Fruit fly (Drosophila melanogaster): ENCODE results near the gene CG10859.
A peak's percentile ranks its signal among the peaks of the same experiment; 100 is the strongest.

CG10859 gene

dm6 chr2L:13378488-13378964 lies 19.9 kb downstream of the CG10859 start, which contains the start of the genes CG9302 and beta'COP (continued):
- TF ChIP-seq CG6792 (GFP tag; optimal IDR thresholded peaks at IDR 0.05) (peak; percentile 45), achi (GFP tag; optimal IDR thresholded peaks at IDR 0.05) (peak; percentile 80), esn (GFP tag; optimal IDR thresholded peaks at IDR 0.05) (peak; percentile 67), dsx (GFP tag; optimal IDR thresholded peaks at IDR 0.05; ENCODE audit: poor library complexity, severe bottlenecking) (peak; percentile 56), CG10631 (GFP tag; optimal IDR thresholded peaks at IDR 0.05) (peak; percentile 79), Lpt (GFP tag; optimal IDR thresholded peaks at IDR 0.05) (no peak), CG32006 (GFP tag; optimal IDR thresholded peaks at IDR 0.05) (no peak), OdsH (GFP tag; optimal IDR thresholded peaks at IDR 0.05) (peak; percentile 74)

- TF ChIP-seq vri (GFP tag; optimal IDR thresholded peaks at IDR 0.05) (no peak), CG34406 (GFP tag; optimal IDR thresholded peaks at IDR 0.05) (no peak), pdm3 (GFP tag; optimal IDR thresholded peaks at IDR 0.05) (no peak), CG9139 (GFP tag; optimal IDR thresholded peaks at IDR 0.05) (no peak), OdsH (GFP tag; optimal IDR thresholded peaks at IDR 0.05) (no peak), Lpt (GFP tag; optimal IDR thresholded peaks at IDR 0.05) (no peak)
Observed at dm6 chr2L:13376086-13376485, 22.4 kb downstream of the CG10859 start.

DNA sequence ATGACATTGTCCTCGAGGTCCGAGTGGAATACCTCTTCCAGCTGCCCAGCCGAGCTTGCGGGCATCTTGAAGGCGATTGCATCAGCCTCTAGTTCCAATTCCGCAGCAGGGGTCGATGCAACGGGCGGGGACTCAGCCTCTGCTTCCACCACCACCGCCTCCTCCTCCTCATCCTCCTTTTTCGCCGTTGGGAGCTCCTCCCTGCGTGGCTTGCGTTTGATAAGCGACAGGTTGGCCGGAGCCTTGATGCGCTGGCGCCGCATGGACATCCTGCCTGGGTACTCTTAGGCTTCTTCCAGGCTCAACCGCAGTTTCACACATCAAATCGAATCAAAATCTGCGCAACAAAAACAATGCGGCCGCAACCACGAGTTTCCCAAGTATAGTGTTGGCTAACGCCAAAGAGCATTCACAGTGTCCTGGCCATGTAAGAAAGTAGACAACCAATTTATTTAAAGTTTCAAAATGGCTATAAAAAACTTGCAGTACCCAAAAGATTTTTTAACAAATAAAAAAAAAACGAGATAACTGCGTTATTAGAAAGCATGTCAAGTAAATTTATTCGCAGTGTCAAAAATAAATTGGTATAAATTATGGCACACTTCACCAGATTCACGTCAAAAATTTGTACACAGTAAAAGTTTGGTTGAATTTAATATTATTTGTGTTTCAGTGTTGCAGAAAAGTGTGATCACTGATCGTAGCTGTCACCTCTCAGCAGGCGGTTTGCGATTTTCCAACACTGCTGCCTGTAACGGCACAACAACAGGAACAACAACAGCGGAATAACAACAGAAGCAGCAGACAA lies 24.8 kb downstream of the CG10859 start, which contains the start of the genes Bdp1 and CG6565:
Gene Bdp1 (minus strand): TSS at position 456 of the 808 bp plus-strand sequence.
Gene CG6565 (plus strand): TSS at position 585 of the 808 bp plus-strand sequence.
- peak; percentile 98 for TF ChIP-seq achi (GFP tag; optimal IDR thresholded peaks at IDR 0.05)
- peak; percentile 84 for TF ChIP-seq fkh (GFP tag; optimal IDR thresholded peaks at IDR 0.05)
- peak; percentile 99 for TF ChIP-seq lz (GFP tag; optimal IDR thresholded peaks at IDR 0.05)
- TF ChIP-seq net (GFP tag; optimal IDR thresholded peaks at IDR 0.05): peak; percentile 95
- peak; percentile 97 for TF ChIP-seq CG11762 (GFP tag; optimal IDR thresholded peaks at IDR 0.05; ENCODE audit: insufficient read depth)
- TF ChIP-seq CG6163 (GFP tag; IDR thresholded peaks at IDR 0.05): peak; percentile 88
- peak; percentile 93 for TF ChIP-seq CG11294 (GFP tag; IDR thresholded peaks at IDR 0.05)
- TF ChIP-seq CG9139 (GFP tag; optimal IDR thresholded peaks at IDR 0.05): no peak
- peak; percentile 99 for TF ChIP-seq CG11902 (GFP tag; optimal IDR thresholded peaks at IDR 0.05)
- peak; percentile 94 for TF ChIP-seq fd59A (GFP tag; optimal IDR thresholded peaks at IDR 0.05)
- TF ChIP-seq CG1621 (tag; optimal IDR thresholded peaks at IDR 0.05): peak; percentile 83
- peak; percentile 99 for TF ChIP-seq CG32006 (GFP tag; optimal IDR thresholded peaks at IDR 0.05)
- TF ChIP-seq CG10631 (GFP tag; optimal IDR thresholded peaks at IDR 0.05): peak; percentile 99
- peak; percentile 90 for TF ChIP-seq eg (GFP tag; IDR thresholded peaks at IDR 0.05)
- TF ChIP-seq Hr39 (GFP tag; optimal IDR thresholded peaks at IDR 0.05): peak; percentile 99
- TF ChIP-seq Sox15 (GFP tag; optimal IDR thresholded peaks at IDR 0.05): peak; percentile 99
- TF ChIP-seq Hr38 (GFP tag; optimal IDR thresholded peaks at IDR 0.05): peak; percentile 92
- TF ChIP-seq ss (GFP tag; optimal IDR thresholded peaks at IDR 0.05): peak in 1 of 2 experiments; percentile 93
- peak; percentile 94 for TF ChIP-seq CG8632 (GFP tag; optimal IDR thresholded peaks at IDR 0.05)
- TF ChIP-seq salr (GFP tag; optimal IDR thresholded peaks at IDR 0.05): peak; percentile 88 to 98
- peak; percentile 90 for TF ChIP-seq spab (GFP tag; optimal IDR thresholded peaks at IDR 0.05)
- no peak for TF ChIP-seq fd85E (GFP tag; optimal IDR thresholded peaks at IDR 0.05)
- peak; percentile 97 for TF ChIP-seq Eip75B (GFP tag; optimal IDR thresholded peaks at IDR 0.05)
- TF ChIP-seq Eip93F (GFP tag; optimal IDR thresholded peaks at IDR 0.05): peak; percentile 62
- TF ChIP-seq CG6276 (GFP tag; optimal IDR thresholded peaks at IDR 0.05): no peak
- peak; percentile 99 for TF ChIP-seq CG31627 (GFP tag; optimal IDR thresholded peaks at IDR 0.05)
- no peak for TF ChIP-seq svp (GFP tag)
- TF ChIP-seq OdsH (GFP tag; optimal IDR thresholded peaks at IDR 0.05): peak; percentile 99
- TF ChIP-seq dsx (GFP tag; optimal IDR thresholded peaks at IDR 0.05; ENCODE audit: poor library complexity, severe bottlenecking): peak; percentile 83
- TF ChIP-seq Sox102F (GFP tag; optimal IDR thresholded peaks at IDR 0.05): peak; percentile 97
- peak; percentile 90 for TF ChIP-seq CG15336 (GFP tag; IDR thresholded peaks at IDR 0.05)
- peak; percentile 96 for TF ChIP-seq CG3919 (GFP tag; optimal IDR thresholded peaks at IDR 0.05)
- peak; percentile 97 for TF ChIP-seq Met (GFP tag; optimal IDR thresholded peaks at IDR 0.05)
- peak; percentile 98 for TF ChIP-seq topi (GFP tag; optimal IDR thresholded peaks at IDR 0.05)
- TF ChIP-seq pdm3 (GFP tag; optimal IDR thresholded peaks at IDR 0.05): peak; percentile 98
- peak; percentile 92 for TF ChIP-seq CG7368 (GFP tag; optimal IDR thresholded peaks at IDR 0.05)
- peak; percentile 95 for TF ChIP-seq CG6792 (GFP tag; optimal IDR thresholded peaks at IDR 0.05)
- peak; percentile 99 for TF ChIP-seq Eip78C (GFP tag)
- TF ChIP-seq acj6 (GFP tag; optimal IDR thresholded peaks at IDR 0.05): peak; percentile 99
- TF ChIP-seq dac (GFP tag; optimal IDR thresholded peaks at IDR 0.05): peak; percentile 97

Data from whole organism, prepupa.